Worm (Caenorhabditis elegans) whole organism, late embryonic: Measurements from ENCODE around the gene tag-10.

Experiments
- C38D4.7 ChIP-seq: fragments of 200-800 bp; sonication (Bioruptor generic); optimal IDR thresholded peaks from 2 replicates; lab custom pipeline; 2018; ENCODE audit warnings: mild to moderate bottlenecking, missing genetic modification characterization, moderate library complexity, missing compliant biosample characterization
- K02D7.2 ChIP-seq: sonication (generic microtip); optimal IDR thresholded peaks from 2 replicates; lab custom pipeline; 2017; ENCODE audit warnings: mild to moderate bottlenecking, missing genetic modification characterization, missing compliant biosample characterization
- K09A11.1 ChIP-seq: sonication (generic microtip); optimal IDR thresholded peaks from 2 replicates; lab custom pipeline; 2017; ENCODE audit warnings: antibody characterized with exemption, mild to moderate bottlenecking, missing genetic modification characterization, missing compliant biosample characterization; ENCODE audit not compliant: insufficient read depth
- Y22D7AL.16 ChIP-seq: sonication (generic microtip); optimal IDR thresholded peaks from 2 replicates; lab custom pipeline; 2016; ENCODE audit warnings: missing genetic modification characterization, missing compliant biosample characterization
- ceh-18 ChIP-seq: sonication (generic microtip); optimal IDR thresholded peaks from 2 replicates; lab custom pipeline; 2016; ENCODE audit warnings: missing genetic modification characterization, missing compliant biosample characterization
- ceh-2 ChIP-seq: sonication (generic microtip); optimal IDR thresholded peaks from 2 replicates; lab custom pipeline; 2016; ENCODE audit warnings: missing genotype, missing genetic modification characterization, missing compliant biosample characterization
- ceh-30 ChIP-seq: fragments of 150-350 bp; optimal IDR thresholded peaks from 2 replicates; lab custom pipeline; 2014; ENCODE audit warnings: missing biosample characterization, missing genetic modification characterization
- ceh-34 ChIP-seq: sonication (generic microtip); optimal IDR thresholded peaks from 2 replicates; lab custom pipeline; 2016; ENCODE audit warnings: mild to moderate bottlenecking, missing genetic modification characterization, missing compliant biosample characterization
- ceh-6 ChIP-seq: fragments of 200-800 bp; sonication (Bioruptor generic); optimal IDR thresholded peaks from 2 replicates; lab custom pipeline; 2018; ENCODE audit warnings: mild to moderate bottlenecking, missing genetic modification characterization, missing compliant biosample characterization
- ceh-9 ChIP-seq: sonication (generic microtip); optimal IDR thresholded peaks from 2 replicates; lab custom pipeline; 2016; ENCODE audit warnings: mild to moderate bottlenecking, missing genetic modification characterization, inconsistent platforms, missing compliant biosample characterization
- dmd-4 ChIP-seq: sonication (generic microtip); optimal IDR thresholded peaks from 2 replicates; lab custom pipeline; 2016; ENCODE audit warnings: borderline replicate concordance, missing genetic modification characterization, missing compliant biosample characterization
- dve-1 ChIP-seq: sonication (generic microtip); optimal IDR thresholded peaks from 2 replicates; lab custom pipeline; 2017; ENCODE audit warnings: antibody characterized with exemption, mild to moderate bottlenecking, missing genetic modification characterization, missing compliant biosample characterization
- elt-2 ChIP-seq: sonication (generic microtip); optimal IDR thresholded peaks from 2 replicates; lab custom pipeline; 2016; ENCODE audit warnings: missing genetic modification reagents, missing genetic modification characterization, missing compliant biosample characterization
- eyg-1 ChIP-seq: sonication (generic microtip); optimal IDR thresholded peaks from 2 replicates; lab custom pipeline; 2016; ENCODE audit warnings: missing genotype, missing genetic modification characterization, missing compliant biosample characterization
- fkh-10 ChIP-seq: fragments of 150-350 bp; optimal IDR thresholded peaks from 2 replicates; lab custom pipeline; 2014; ENCODE audit warnings: missing biosample characterization, missing genetic modification reagents, missing genetic modification characterization
- gmeb-2 ChIP-seq: sonication (generic microtip); optimal IDR thresholded peaks from 2 replicates; lab custom pipeline; 2016; ENCODE audit warnings: missing genetic modification characterization, inconsistent platforms, missing compliant biosample characterization
- hlh-15 ChIP-seq: sonication (generic microtip); optimal IDR thresholded peaks from 2 replicates; lab custom pipeline; 2016; ENCODE audit warnings: missing genetic modification characterization, missing compliant biosample characterization
- hlh-8 ChIP-seq: sonication (generic microtip); optimal IDR thresholded peaks from 2 replicates; lab custom pipeline; 2016; ENCODE audit warnings: missing genotype, missing genetic modification characterization, missing compliant biosample characterization
- nfya-1 ChIP-seq: sonication (generic microtip); optimal IDR thresholded peaks from 2 replicates; lab custom pipeline; 2017; ENCODE audit warnings: missing genetic modification characterization, mild to moderate bottlenecking, missing compliant biosample characterization, antibody characterized with exemption, moderate library complexity
- nhr-11 ChIP-seq: fragments of 150-350 bp; optimal IDR thresholded peaks from 2 replicates; lab custom pipeline; 2014; ENCODE audit warnings: missing biosample characterization, missing genetic modification characterization
- npax-4 ChIP-seq: sonication (generic microtip); optimal IDR thresholded peaks from 2 replicates; lab custom pipeline; 2016; ENCODE audit warnings: missing genetic modification characterization, missing compliant biosample characterization
- pag-3 ChIP-seq: sonication (generic microtip); optimal IDR thresholded peaks from 2 replicates; lab custom pipeline; 2016; ENCODE audit warnings: missing compliant biosample characterization, missing genetic modification characterization, borderline replicate concordance
- pha-2 ChIP-seq: sonication (generic microtip); optimal IDR thresholded peaks from 2 replicates; lab custom pipeline; 2017; ENCODE audit warnings: mild to moderate bottlenecking, missing genetic modification characterization, missing compliant biosample characterization
- pha-4 ChIP-seq: fragments of 150-350 bp; optimal IDR thresholded peaks from 2 replicates; lab custom pipeline; 2018; ENCODE audit warnings: missing biosample characterization, missing genetic modification reagents, missing genetic modification characterization
- pros-1 ChIP-seq: fragments of 150-350 bp; optimal IDR thresholded peaks from 2 replicates; lab custom pipeline; 2014; ENCODE audit warnings: missing biosample characterization, missing genetic modification reagents, missing genetic modification characterization
- ref-2 ChIP-seq: sonication (generic microtip); optimal IDR thresholded peaks from 2 replicates; lab custom pipeline; 2016; ENCODE audit warnings: missing genetic modification characterization, missing compliant biosample characterization
- rnt-1 ChIP-seq: sonication (generic microtip); optimal IDR thresholded peaks from 2 replicates; lab custom pipeline; 2016; ENCODE audit warnings: missing genetic modification characterization, missing compliant biosample characterization
- sdc-2 ChIP-seq: sonication (generic microtip); optimal IDR thresholded peaks from 2 replicates; lab custom pipeline; 2016; ENCODE audit warnings: missing genotype, missing genetic modification characterization, missing compliant biosample characterization
- sox-2 ChIP-seq: fragments of 200-800 bp; sonication (Bioruptor generic); IDR thresholded peaks from 2 replicates; pipeline ENCODE4 v1.3.6; 2022; ENCODE audit warnings: missing genetic modification reagents, missing genetic modification characterization, missing compliant biosample characterization
- syd-9 ChIP-seq: sonication (generic microtip); optimal IDR thresholded peaks from 2 replicates; lab custom pipeline; 2016; ENCODE audit warnings: mild to moderate bottlenecking, missing genetic modification characterization, moderate library complexity, missing compliant biosample characterization
- ttx-3 ChIP-seq: sonication (generic microtip); optimal IDR thresholded peaks from 2 replicates; lab custom pipeline; 2016; ENCODE audit warnings: missing genetic modification reagents, missing genetic modification characterization, missing compliant biosample characterization
- unc-42 ChIP-seq: sonication (generic microtip); optimal IDR thresholded peaks from 2 replicates; lab custom pipeline; 2016; ENCODE audit warnings: missing genotype, missing genetic modification characterization, missing compliant biosample characterization
- unc-55 ChIP-seq: sonication (generic microtip); optimal IDR thresholded peaks from 2 replicates; lab custom pipeline; 2017; ENCODE audit warnings: missing biosample characterization, missing genetic modification reagents, missing genetic modification characterization
- zip-5 ChIP-seq: sonication (generic microtip); optimal IDR thresholded peaks from 2 replicates; lab custom pipeline; 2016; ENCODE audit warnings: missing genetic modification characterization, missing compliant biosample characterization
- ztf-16 ChIP-seq: sonication (generic microtip); optimal IDR thresholded peaks from 2 replicates; lab custom pipeline; 2017; ENCODE audit warnings: missing genetic modification characterization, missing compliant biosample characterization

tag-10 gene

DNA sequence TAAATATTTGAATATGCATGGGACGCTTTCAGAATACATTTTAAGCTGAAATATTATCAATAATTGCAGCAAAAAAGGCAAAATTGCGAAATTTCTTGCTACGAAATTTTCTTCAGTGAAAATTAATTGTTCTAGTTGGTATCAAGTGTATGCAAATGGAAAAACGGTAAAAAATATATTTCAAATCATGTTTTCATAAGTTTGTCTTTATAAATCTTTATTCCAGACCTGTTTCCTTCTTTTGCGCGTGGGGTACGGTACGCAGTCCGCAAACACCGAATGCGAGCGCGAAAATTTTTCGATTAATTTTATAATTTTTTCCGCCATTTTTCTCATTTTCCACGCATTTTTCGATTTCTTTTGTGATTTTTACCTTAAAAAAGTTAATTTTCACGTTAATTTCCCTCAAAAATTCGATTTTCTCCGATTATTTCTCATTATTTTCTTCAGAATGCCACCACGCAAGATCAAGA lies 35.8 kb upstream of the tag-10 start, which contains the start of the genes fbxc-23 and csc-1:
fbxc-23 (minus strand) TSS at position 51 of the 473 bp plus-strand sequence.
csc-1 (plus strand) TSS at position 451 of the 473 bp plus-strand sequence.
- TF ChIP-seq dmd-4 (no peak), hlh-8 (tag; lab: Kevin White, UChicago) (no peak), gmeb-2 (no peak), nfya-1 (tag; lab: Kevin White, UChicago) (peak; percentile 53), pag-3 (tag; lab: Kevin White, UChicago) (no peak), ref-2 (tag; lab: Kevin White, UChicago) (no peak), ceh-9 (tag; lab: Kevin White, UChicago) (no peak), pha-4 (no peak), unc-42 (tag; lab: Kevin White, UChicago) (peak; percentile 16), Y22D7AL.16 (tag; lab: Kevin White, UChicago) (no peak), K02D7.2 (tag; lab: Kevin White, UChicago) (no peak), ceh-34 (tag; lab: Kevin White, UChicago) (no peak)

DNA sequence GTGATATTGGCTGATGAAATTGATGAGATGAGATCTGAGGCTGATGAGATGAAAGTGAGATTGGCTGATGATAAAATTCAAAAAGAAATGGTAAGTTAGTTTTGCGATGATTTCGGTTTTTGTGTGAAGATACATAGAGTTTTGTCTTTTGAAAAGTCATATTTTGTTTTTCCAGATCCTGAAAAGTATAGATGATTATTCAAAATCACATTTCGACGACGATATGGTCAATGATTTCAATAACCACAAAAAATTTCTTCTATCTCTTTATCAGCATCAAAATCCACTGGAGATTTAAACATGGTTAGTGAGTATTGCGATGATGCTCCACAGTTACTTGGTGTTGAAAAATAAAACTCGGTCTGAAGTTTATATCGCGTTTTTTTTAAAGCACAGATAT lies 31.5 kb upstream of the tag-10 start, which contains the start of gene csp-1:
csp-1 (plus strand) TSS at position 301 of the 400 bp plus-strand sequence.
- TF ChIP-seq rnt-1 (no peak), pha-2 (tag; lab: Kevin White, UChicago) (no peak), ceh-6 (GFP tag; lab: Kevin White, UChicago) (no peak), fkh-10 (GFP tag; lab: Kevin White, UChicago) (no peak), pros-1 (tag; lab: Kevin White, UChicago) (no peak), syd-9 (tag; lab: Kevin White, UChicago) (no peak), hlh-15 (tag; lab: Kevin White, UChicago) (no peak), nfya-1 (tag; lab: Kevin White, UChicago) (no peak), ceh-2 (tag; lab: Kevin White, UChicago) (no peak), ceh-30 (no peak), npax-4 (tag; lab: Kevin White, UChicago) (no peak), ttx-3 (tag; lab: Kevin White, UChicago) (no peak), dve-1 (tag; lab: Kevin White, UChicago) (no peak)

DNA sequence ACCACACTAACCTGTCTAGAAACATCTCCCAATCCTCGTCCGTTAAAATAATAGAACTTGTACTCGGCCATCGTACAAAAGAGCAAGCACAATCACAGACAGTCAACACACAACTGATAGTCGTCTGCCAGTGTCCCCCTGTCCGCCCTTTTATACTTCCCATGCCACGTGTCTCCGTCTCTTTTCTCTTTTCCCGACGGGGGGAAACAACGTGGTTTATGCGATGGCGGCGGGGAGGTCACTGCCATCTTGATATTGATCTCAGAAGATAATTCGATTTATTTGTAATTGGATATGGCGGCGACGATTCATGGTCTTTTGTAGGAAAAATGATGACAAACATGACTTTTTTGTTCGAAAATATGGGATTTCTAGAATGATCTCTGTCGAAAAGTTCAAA lies 22.7 kb upstream of the tag-10 start, which contains the start of gene gst-20:
gst-20 (minus strand) TSS at position 170 of the 400 bp plus-strand sequence.
- TF ChIP-seq elt-2 (tag; lab: Kevin White, UChicago) (peak; percentile 10), C38D4.7 (GFP tag; lab: Kevin White, UChicago) (no peak), unc-55 (peak; percentile 10), rnt-1 (peak; percentile 59)
- TF ChIP-seq, all 69 proteins: peak for 3

DNA sequence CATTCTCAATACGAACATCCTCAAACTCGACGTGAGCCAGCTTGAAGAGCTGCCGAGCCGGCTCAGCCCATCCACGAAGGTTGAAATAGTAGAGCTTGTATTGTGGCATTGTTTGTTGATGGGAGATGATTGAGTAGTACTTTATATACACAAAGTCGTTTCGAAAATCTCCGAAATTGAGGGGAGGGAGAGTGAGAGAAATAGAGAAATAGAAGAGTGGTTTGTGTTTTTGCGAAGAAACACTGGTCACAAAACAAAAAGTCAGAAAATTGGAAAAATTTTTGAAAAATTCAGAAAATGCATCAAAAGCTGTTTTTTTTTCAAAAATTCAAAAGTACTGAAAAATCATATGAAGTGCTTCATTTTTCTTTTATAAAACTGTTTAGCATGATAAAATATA lies 21.2 kb upstream of the tag-10 start, which contains the start of gene gst-24:
gst-24 (minus strand) TSS at position 181 of the 400 bp plus-strand sequence.
- TF ChIP-seq elt-2 (tag; lab: Kevin White, UChicago), result no peak
- TF ChIP-seq unc-42 (tag; lab: Kevin White, UChicago), result no peak
- no peak for TF ChIP-seq nhr-11 (tag; lab: Kevin White, UChicago)
- TF ChIP-seq, all 69 proteins: peak for 0

- TF ChIP-seq nhr-11 (tag; lab: Kevin White, UChicago) (no peak), dve-1 (tag; lab: Kevin White, UChicago) (no peak), ceh-34 (tag; lab: Kevin White, UChicago) (no peak), pha-4 (no peak), zip-5 (no peak), ceh-18 (tag; lab: Kevin White, UChicago) (no peak), ztf-16 (no peak), sdc-2 (no peak), sox-2 (GFP tag; lab: Robert Waterston, UW) (no peak), unc-55 (no peak), eyg-1 (tag; lab: Kevin White, UChicago) (no peak), C38D4.7 (GFP tag; lab: Kevin White, UChicago) (no peak), Y22D7AL.16 (tag; lab: Kevin White, UChicago) (no peak), K09A11.1 (tag; lab: Kevin White, UChicago) (no peak)
Measured at ce11 chrII:13613096-13613495, 19.3 kb upstream of the tag-10 start, which contains the start of gene gst-15. Gene gst-15, minus strand, starts transcription at chrII:13613196.
